Fruit fly (Drosophila melanogaster) whole organism, embryonic: Measurements from ENCODE around the gene prt.

Source experiments
- Abd-B ChIP-seq: fragments of 200-800 bp; sonication (Bioruptor generic); optimal IDR thresholded peaks from 2 replicates; lab custom pipeline; 2018; ENCODE audit warnings: missing biosample characterization, mild to moderate bottlenecking, missing genetic modification characterization, moderate library complexity
- C15 ChIP-seq: fragments of 200-800 bp; sonication (Bioruptor generic); IDR thresholded peaks from 3 replicates; pipeline ENCODE4 v1.3.6; 2022; ENCODE audit warnings: missing biosample characterization, missing genetic modification characterization
- CG10321 ChIP-seq: fragments of 200-800 bp; sonication (Bioruptor generic); IDR thresholded peaks from 2 replicates; pipeline ENCODE4 v1.3.6; 2022; ENCODE audit warnings: missing biosample characterization, missing genetic modification characterization
- CG11093 ChIP-seq: fragments of 200-800 bp; sonication (Bioruptor generic); IDR thresholded peaks from 3 replicates; pipeline ENCODE4 v1.3.6; 2022; ENCODE audit warnings: missing biosample characterization, missing genetic modification characterization
- CG14710 ChIP-seq: fragments of 200-800 bp; sonication (Bioruptor generic); optimal IDR thresholded peaks from 3 replicates; lab custom pipeline; 2019; ENCODE audit warnings: missing biosample characterization, mild to moderate bottlenecking, missing genetic modification characterization, moderate library complexity
- CG15514 ChIP-seq: fragments of 200-800 bp; sonication (Bioruptor generic); optimal IDR thresholded peaks from 3 replicates; lab custom pipeline; 2017; ENCODE audit warnings: missing biosample characterization, missing genetic modification characterization, mild to moderate bottlenecking, moderate library complexity, missing genetic modification reagents
- CG17186 ChIP-seq: fragments of 200-800 bp; sonication (Bioruptor generic); optimal IDR thresholded peaks from 3 replicates; lab custom pipeline; 2017; ENCODE audit warnings: missing biosample characterization, missing genetic modification reagents, missing genetic modification characterization
- CG17385 ChIP-seq: fragments of 200-800 bp; sonication (Bioruptor generic); optimal IDR thresholded peaks from 3 replicates; lab custom pipeline; 2018; ENCODE audit warnings: missing biosample characterization, mild to moderate bottlenecking, missing genetic modification characterization
- CG17612 ChIP-seq: fragments of 200-800 bp; sonication (Bioruptor generic); IDR thresholded peaks from 2 replicates; pipeline ENCODE4 v1.3.6; 2022; ENCODE audit warnings: missing biosample characterization, missing genetic modification characterization
- CG17829 ChIP-seq: fragments of 200-800 bp; optimal IDR thresholded peaks from 2 replicates; lab custom pipeline; 2019; ENCODE audit warnings: missing biosample characterization, mild to moderate bottlenecking, missing genetic modification characterization, moderate library complexity
- CG2202 ChIP-seq: fragments of 200-800 bp; sonication (Bioruptor generic); optimal IDR thresholded peaks from 2 replicates; lab custom pipeline; 2018; ENCODE audit warnings: missing biosample characterization, mild to moderate bottlenecking, missing genetic modification characterization
- CG32767 ChIP-seq: fragments of 200-800 bp; sonication (Bioruptor generic); IDR thresholded peaks from 2 replicates; pipeline ENCODE4 v1.3.6; 2022; ENCODE audit warnings: missing biosample characterization, missing genetic modification characterization
- CG7786 ChIP-seq: fragments of 200-800 bp; sonication (Bioruptor generic); optimal IDR thresholded peaks from 2 replicates; lab custom pipeline; 2016; ENCODE audit warnings: missing biosample characterization, missing genetic modification characterization
- CG7987 ChIP-seq: fragments of 200-800 bp; sonication (Bioruptor generic); optimal IDR thresholded peaks from 2 replicates; lab custom pipeline; 2018; ENCODE audit warnings: missing biosample characterization, mild to moderate bottlenecking, missing genetic modification characterization, moderate library complexity
- CG9609 ChIP-seq: fragments of 200-800 bp; sonication (Bioruptor generic); optimal IDR thresholded peaks from 3 replicates; lab custom pipeline; 2016; ENCODE audit warnings: missing biosample characterization, missing genetic modification characterization
- CG9932 ChIP-seq: fragments of 200-800 bp; sonication (Bioruptor generic); IDR thresholded peaks from 2 replicates; pipeline ENCODE4 v1.3.6; 2022; ENCODE audit warnings: missing biosample characterization, missing genetic modification characterization
- CoRest ChIP-seq: fragments of 200-800 bp; sonication (Bioruptor generic); optimal IDR thresholded peaks from 3 replicates; lab custom pipeline; 2018; ENCODE audit warnings: missing biosample characterization, mild to moderate bottlenecking, missing genetic modification characterization, moderate library complexity
- Dbx ChIP-seq: fragments of 200-800 bp; sonication (Bioruptor generic); IDR thresholded peaks from 3 replicates; pipeline ENCODE4 v1.3.6; 2022; ENCODE audit warnings: missing biosample characterization, missing genetic modification characterization
- Ets65A ChIP-seq: fragments of 200-800 bp; sonication (Bioruptor generic); peaks from one replicate; lab custom pipeline; 2016; ENCODE audit warnings: missing biosample characterization, missing genetic modification characterization
- Fer1 ChIP-seq: fragments of 200-800 bp; sonication (Bioruptor generic); optimal IDR thresholded peaks from 2 replicates; lab custom pipeline; 2017; ENCODE audit warnings: missing biosample characterization, mild to moderate bottlenecking, missing genetic modification characterization
- HmgZ ChIP-seq: fragments of 200-800 bp; sonication (Bioruptor generic); optimal IDR thresholded peaks from 2 replicates; lab custom pipeline; 2018; ENCODE audit warnings: missing biosample characterization, mild to moderate bottlenecking, missing genetic modification characterization
- Jarid2 ChIP-seq: fragments of 200-800 bp; sonication (Bioruptor generic); optimal IDR thresholded peaks from 3 replicates; lab custom pipeline; 2017; ENCODE audit warnings: mild to moderate bottlenecking, missing biosample characterization, missing genetic modification reagents, missing genetic modification characterization
- Lhr ChIP-seq: fragments of 200-800 bp; sonication (Bioruptor generic); optimal IDR thresholded peaks from 3 replicates; lab custom pipeline; 2017; ENCODE audit warnings: mild to moderate bottlenecking, missing biosample characterization, missing genetic modification reagents, missing genetic modification characterization
- Neu2 ChIP-seq: fragments of 200-800 bp; sonication (Bioruptor generic); optimal IDR thresholded peaks from 3 replicates; lab custom pipeline; 2016; ENCODE audit warnings: missing biosample characterization, missing genetic modification characterization, borderline replicate concordance
- NfI ChIP-seq: fragments of 200-800 bp; sonication (Bioruptor generic); optimal IDR thresholded peaks from 3 replicates; lab custom pipeline; 2018; ENCODE audit warnings: missing biosample characterization, mild to moderate bottlenecking, missing genetic modification characterization, moderate library complexity
- Opbp ChIP-seq: fragments of 200-800 bp; sonication (Bioruptor generic); IDR thresholded peaks from 3 replicates; pipeline ENCODE4 v1.3.6; 2022; ENCODE audit warnings: missing biosample characterization, missing genetic modification characterization; ENCODE audit not compliant: partially characterized antibody
- Sox102F ChIP-seq: fragments of 200-800 bp; sonication (Bioruptor generic); optimal IDR thresholded peaks from 2 replicates; lab custom pipeline; 2018; ENCODE audit warnings: missing biosample characterization, mild to moderate bottlenecking, missing genetic modification characterization, moderate library complexity
- Sry-δ ChIP-seq: fragments of 200-800 bp; sonication (Bioruptor generic); optimal IDR thresholded peaks from 2 replicates; lab custom pipeline; 2016; ENCODE audit warnings: missing biosample characterization, missing genetic modification characterization
- al ChIP-seq: fragments of 200-800 bp; sonication (Bioruptor generic); IDR thresholded peaks from 2 replicates; pipeline ENCODE4 v1.3.6; 2022; ENCODE audit warnings: missing biosample characterization, missing genetic modification characterization
- ase ChIP-seq: fragments of 200-800 bp; sonication (Bioruptor generic); IDR thresholded peaks from 3 replicates; pipeline ENCODE4 v1.3.6; 2022; ENCODE audit warnings: missing biosample characterization, missing genetic modification characterization
- bowl ChIP-seq: fragments of 200-800 bp; sonication (Bioruptor generic); IDR thresholded peaks from 2 replicates; pipeline ENCODE4 v1.3.6; 2022; ENCODE audit warnings: missing biosample characterization, missing genetic modification characterization
- bsh ChIP-seq, 2 experiments: fragments of 200-800 bp; sonication (Bioruptor generic); optimal IDR thresholded peaks; 2 replicates each; lab custom pipeline; 2017 to 2018; ENCODE audit warnings: mild to moderate bottlenecking in 2 of 2, missing biosample characterization in 2 of 2, missing genetic modification characterization in 2 of 2, moderate library complexity in 1 of 2
- cad ChIP-seq: fragments of >200 bp; optimal IDR thresholded peaks from 2 replicates; lab custom pipeline; 2017; ENCODE audit warnings: missing biosample characterization, missing genetic modification characterization
- chm ChIP-seq: fragments of 200-800 bp; sonication (Bioruptor generic); IDR thresholded peaks from 2 replicates; pipeline ENCODE4 v1.3.6; 2022; ENCODE audit warnings: missing biosample characterization, missing genetic modification characterization
- dmrt11E ChIP-seq: fragments of 200-800 bp; sonication (Bioruptor generic); optimal IDR thresholded peaks from 3 replicates; lab custom pipeline; 2018; ENCODE audit warnings: missing biosample characterization, mild to moderate bottlenecking, missing genetic modification characterization, moderate library complexity
- dmrt99B ChIP-seq: fragments of 200-800 bp; sonication (Bioruptor generic); optimal IDR thresholded peaks from 2 replicates; lab custom pipeline; 2018; ENCODE audit warnings: missing biosample characterization, mild to moderate bottlenecking, missing genetic modification characterization, moderate library complexity
- exex ChIP-seq: fragments of 200-800 bp; sonication (Bioruptor generic); optimal IDR thresholded peaks from 4 replicates; lab custom pipeline; 2018; ENCODE audit warnings: missing biosample characterization, mild to moderate bottlenecking, missing genetic modification characterization, moderate library complexity
- gcm ChIP-seq: fragments of 200-800 bp; sonication (Bioruptor generic); optimal IDR thresholded peaks from 2 replicates; lab custom pipeline; 2019; ENCODE audit warnings: missing biosample characterization, mild to moderate bottlenecking, missing genetic modification characterization, moderate library complexity
- ham ChIP-seq: fragments of 200-800 bp; sonication (Bioruptor generic); IDR thresholded peaks from 2 replicates; pipeline ENCODE4 v1.3.6; 2022; ENCODE audit warnings: missing biosample characterization, missing genetic modification characterization
- hbn ChIP-seq: fragments of 200-800 bp; sonication (Bioruptor generic); IDR thresholded peaks from 2 replicates; pipeline ENCODE4 v1.3.6; 2022; ENCODE audit warnings: missing biosample characterization, missing genetic modification characterization; ENCODE audit not compliant: partially characterized antibody
- jigr1 ChIP-seq: fragments of 200-800 bp; sonication (Bioruptor generic); IDR thresholded peaks from 3 replicates; pipeline ENCODE4 v1.3.6; 2022; ENCODE audit warnings: missing biosample characterization, missing genetic modification characterization
- ken ChIP-seq: fragments of 200-800 bp; sonication (Bioruptor generic); IDR thresholded peaks from 3 replicates; pipeline ENCODE4 v1.3.6; 2022; ENCODE audit warnings: missing biosample characterization, missing genetic modification characterization
- knrl ChIP-seq: fragments of 200-800 bp; sonication (Bioruptor generic); IDR thresholded peaks from 3 replicates; pipeline ENCODE4 v1.3.6; 2022; ENCODE audit warnings: missing biosample characterization, missing genetic modification characterization; ENCODE audit not compliant: partially characterized antibody
- mam ChIP-seq: fragments of 200-800 bp; sonication (Bioruptor generic); optimal IDR thresholded peaks from 3 replicates; lab custom pipeline; 2016; ENCODE audit warnings: missing biosample characterization, missing genetic modification characterization
- nau ChIP-seq: fragments of 200-800 bp; sonication (Bioruptor generic); optimal IDR thresholded peaks from 3 replicates; lab custom pipeline; 2017; ENCODE audit warnings: missing biosample characterization, mild to moderate bottlenecking, missing genetic modification characterization, missing genetic modification reagents
- pfk ChIP-seq: fragments of 200-800 bp; sonication (Bioruptor generic); optimal IDR thresholded peaks from 2 replicates; lab custom pipeline; 2018; ENCODE audit warnings: missing biosample characterization, mild to moderate bottlenecking, missing genetic modification characterization, moderate library complexity
- tap ChIP-seq: fragments of 200-800 bp; optimal IDR thresholded peaks from 3 replicates; lab custom pipeline; 2019; ENCODE audit warnings: missing biosample characterization, mild to moderate bottlenecking, missing genetic modification characterization, moderate library complexity
- tin ChIP-seq: fragments of 200-800 bp; sonication (Bioruptor generic); optimal IDR thresholded peaks from 3 replicates; lab custom pipeline; 2016; ENCODE audit warnings: missing biosample characterization, missing genetic modification characterization
- tx ChIP-seq: fragments of 200-800 bp; sonication (Bioruptor generic); optimal IDR thresholded peaks from 2 replicates; lab custom pipeline; 2016; ENCODE audit warnings: missing biosample characterization, missing genetic modification characterization
- yki ChIP-seq: fragments of >200 bp; optimal IDR thresholded peaks from 3 replicates; lab custom pipeline; 2018

prt gene

DNA sequence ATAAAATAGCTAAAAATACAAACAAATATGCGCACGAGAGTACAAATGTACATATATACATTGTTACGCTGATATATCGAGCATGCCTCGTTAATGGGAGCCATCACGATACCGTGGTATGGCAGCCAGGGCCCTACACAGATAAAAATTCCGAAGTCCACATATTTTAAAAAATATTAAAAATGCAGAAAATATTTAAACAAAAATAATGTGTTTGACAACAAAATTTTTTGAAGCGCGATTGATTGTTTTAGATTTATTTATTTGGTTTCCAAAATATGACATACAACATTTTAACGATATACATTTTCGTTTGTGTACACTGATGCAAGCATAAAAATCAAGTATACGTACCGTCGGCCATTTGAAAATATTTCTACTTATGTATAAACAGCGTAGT, 27.9 kb upstream of the prt start (continued):
- TF ChIP-seq cad (no peak), gcm (peak; percentile 52), CG11093 (GFP tag; lab: Robert Waterston, UW) (0 out of 3 replicates have a peak, but pooled peaks have one; percentile 18), CG17186 (GFP tag; lab: Kevin White, UChicago) (no peak), ham (GFP tag; lab: Robert Waterston, UW) (peak; percentile 75; the same call in 1 of the 2 replicates), Neu2 (no peak), CG17829 (tag; lab: Kevin White, UChicago) (peak; percentile 75), CG17385 (GFP tag; lab: Kevin White, UChicago) (peak; percentile 72), Dbx (GFP tag; lab: Robert Waterston, UW) (peak; percentile 92), CG32767 (GFP tag; lab: Robert Waterston, UW) (0 out of 2 replicates have a peak, but pooled peaks have one; percentile 18), CG2202 (no peak), HmgZ (peak; percentile 77), Fer1 (GFP tag; lab: Kevin White, UChicago) (peak; percentile 90), pfk (GFP tag; lab: Kevin White, UChicago) (no peak), nau (GFP tag; lab: Kevin White, UChicago) (peak; percentile 60), Lhr (GFP tag; lab: Kevin White, UChicago) (no peak), tx (GFP tag; lab: Kevin White, UChicago) (peak; percentile 64), Abd-B (peak; percentile 58), CG9609 (GFP tag; lab: Kevin White, UChicago) (peak; percentile 43), CG7786 (GFP tag; lab: Kevin White, UChicago) (peak; percentile 76), bowl (0 out of 2 replicates have a peak, but pooled peaks have one; percentile 35), CG7987 (GFP tag; lab: Kevin White, UChicago) (peak; percentile 74), CG14710 (tag; lab: Kevin White, UChicago) (peak; percentile 35), ase (GFP tag; lab: Robert Waterston, UW) (no peak; the same call in 2 of the 3 replicates), Opbp (GFP tag; lab: Robert Waterston, UW) (no peak), ken (GFP tag; lab: Robert Waterston, UW) (peak; percentile 64; the same call in 1 of the 3 replicates), chm (GFP tag; lab: Robert Waterston, UW) (peak; percentile 70; the same call in 1 of the 2 replicates), CG17612 (GFP tag; lab: Robert Waterston, UW) (peak; percentile 80), C15 (GFP tag; lab: Robert Waterston, UW) (0 out of 3 replicates have a peak, but pooled peaks have one; percentile 50), NfI (GFP tag; lab: Kevin White, UChicago) (peak; percentile 65), CG10321 (GFP tag; lab: Robert Waterston, UW) (peak; percentile 53), CG15514 (GFP tag; lab: Kevin White, UChicago) (peak; percentile 81), Jarid2 (GFP tag; lab: Kevin White, UChicago) (peak; percentile 60), hbn (GFP tag; lab: Robert Waterston, UW) (no peak), bsh (GFP tag; optimal IDR thresholded peaks at IDR 0.05; lab: Kevin White, UChicago) (peak; percentile 15 to 69), dmrt99B (tag; lab: Kevin White, UChicago) (peak; percentile 84), mam (GFP tag; lab: Kevin White, UChicago) (peak; percentile 85), knrl (no peak), CoRest (peak; percentile 81), jigr1 (GFP tag; lab: Robert Waterston, UW) (peak; percentile 60; the same call in 1 of the 3 replicates), CG9932 (peak; percentile 90), al (GFP tag; lab: Robert Waterston, UW) (peak; percentile 87), tap (tag; lab: Kevin White, UChicago) (peak; percentile 63), exex (tag; lab: Kevin White, UChicago) (peak; percentile 54), yki (no peak), dmrt11E (tag; lab: Kevin White, UChicago) (peak; percentile 5), Ets65A (GFP tag; lab: Kevin White, UChicago) (peak; percentile 76), tin (GFP tag; lab: Kevin White, UChicago) (peak; percentile 55), Sry-δ (GFP tag; lab: Kevin White, UChicago) (peak; percentile 14), Sox102F (GFP tag; lab: Kevin White, UChicago) (peak; percentile 81)
